Fruit fly (Drosophila melanogaster) whole organism, embryonic: Measurements from ENCODE around the gene mRpL28.

Source experiments
- CG11093 ChIP-seq: fragments of 200-800 bp; sonication (Bioruptor generic); IDR thresholded peaks from 3 replicates; pipeline ENCODE4 v1.3.6; 2022; ENCODE audit warnings: missing biosample characterization, missing genetic modification characterization
- CG11696 ChIP-seq: fragments of 200-800 bp; sonication (Bioruptor generic); IDR thresholded peaks from 2 replicates; pipeline ENCODE4 v1.3.6; 2022; ENCODE audit warnings: missing biosample characterization, missing genetic modification characterization
- CG11723 ChIP-seq: fragments of 200-800 bp; sonication (Bioruptor generic); optimal IDR thresholded peaks from 2 replicates; lab custom pipeline; 2017; ENCODE audit warnings: missing biosample characterization, mild to moderate bottlenecking, missing genetic modification characterization
- CG13775 ChIP-seq: fragments of 200-800 bp; sonication (Bioruptor generic); optimal IDR thresholded peaks from 3 replicates; lab custom pipeline; 2017; ENCODE audit warnings: missing biosample characterization, mild to moderate bottlenecking, missing genetic modification characterization
- CG14965 ChIP-seq: fragments of 200-800 bp; sonication (Bioruptor generic); optimal IDR thresholded peaks from 2 replicates; lab custom pipeline; 2016; ENCODE audit warnings: missing biosample characterization, missing genetic modification characterization, borderline replicate concordance
- CG15073 ChIP-seq: fragments of 200-800 bp; sonication (Bioruptor generic); optimal IDR thresholded peaks from 2 replicates; lab custom pipeline; 2016; ENCODE audit warnings: missing biosample characterization, missing genetic modification characterization
- CG15514 ChIP-seq: fragments of 200-800 bp; sonication (Bioruptor generic); optimal IDR thresholded peaks from 3 replicates; lab custom pipeline; 2017; ENCODE audit warnings: missing biosample characterization, missing genetic modification characterization, mild to moderate bottlenecking, moderate library complexity, missing genetic modification reagents
- CG3163 ChIP-seq: fragments of 200-800 bp; sonication (Bioruptor generic); optimal IDR thresholded peaks from 3 replicates; lab custom pipeline; 2016; ENCODE audit warnings: missing biosample characterization, missing genetic modification characterization
- CG32772 ChIP-seq: fragments of 200-800 bp; sonication (Bioruptor generic); IDR thresholded peaks from 2 replicates; pipeline ENCODE4 v1.3.6; 2022; ENCODE audit warnings: missing biosample characterization, missing genetic modification characterization
- CG42726 ChIP-seq: fragments of 200-800 bp; sonication (Bioruptor generic); IDR thresholded peaks from 2 replicates; pipeline ENCODE4 v1.3.6; 2022; ENCODE audit warnings: missing biosample characterization, missing genetic modification characterization; ENCODE audit not compliant: partially characterized antibody
- CG4328 ChIP-seq: fragments of 200-800 bp; sonication (Bioruptor generic); optimal IDR thresholded peaks from 3 replicates; lab custom pipeline; 2017; ENCODE audit warnings: missing biosample characterization, missing genetic modification reagents, missing genetic modification characterization
- CG4617 ChIP-seq: fragments of 200-800 bp; sonication (Bioruptor generic); optimal IDR thresholded peaks from 3 replicates; lab custom pipeline; 2016; ENCODE audit warnings: missing biosample characterization, missing genetic modification characterization, borderline replicate concordance
- CG5180 ChIP-seq: fragments of 200-800 bp; sonication (Bioruptor generic); optimal IDR thresholded peaks from 3 replicates; lab custom pipeline; 2017; ENCODE audit warnings: missing biosample characterization, missing genetic modification characterization, mild to moderate bottlenecking, moderate library complexity, missing genetic modification reagents
- CG6175 ChIP-seq: fragments of 200-800 bp; sonication (Bioruptor generic); IDR thresholded peaks from 3 replicates; pipeline ENCODE4 v1.3.6; 2022; ENCODE audit warnings: missing biosample characterization, missing genetic modification characterization
- CG7987 ChIP-seq: fragments of 200-800 bp; sonication (Bioruptor generic); optimal IDR thresholded peaks from 2 replicates; lab custom pipeline; 2018; ENCODE audit warnings: missing biosample characterization, mild to moderate bottlenecking, missing genetic modification characterization, moderate library complexity
- CG8359 ChIP-seq: fragments of 200-800 bp; sonication (Bioruptor generic); optimal IDR thresholded peaks from 2 replicates; lab custom pipeline; 2017; ENCODE audit warnings: missing biosample characterization, mild to moderate bottlenecking, missing genetic modification characterization, borderline replicate concordance
- CTCF ChIP-seq: fragments of 200-800 bp; sonication (Bioruptor generic); optimal IDR thresholded peaks from 2 replicates; lab custom pipeline; 2017; ENCODE audit warnings: missing biosample characterization, mild to moderate bottlenecking, missing genetic modification characterization, moderate library complexity
- ERR ChIP-seq: fragments of 200-800 bp; sonication (Bioruptor generic); optimal IDR thresholded peaks from 2 replicates; lab custom pipeline; 2016; ENCODE audit warnings: missing biosample characterization, missing genetic modification characterization
- Hr51 ChIP-seq, 2 experiments: fragments of 200-800 bp; sonication (Bioruptor generic); optimal IDR thresholded peaks; 2 replicates in 1 of 2; 3 replicates in 1 of 2; lab custom pipeline; 2016 to 2018; ENCODE audit warnings: missing biosample characterization in 2 of 2, missing genetic modification characterization in 2 of 2, mild to moderate bottlenecking in 1 of 2, moderate library complexity in 1 of 2
- Hr78 ChIP-seq, 2 experiments: fragments of 200-800 bp in 1 of 2; fragments of >200 bp in 1 of 2; sonication (Bioruptor generic) in 1 of 2; optimal IDR thresholded peaks; 2 replicates each; lab custom pipeline; 2017 to 2019; ENCODE audit warnings: missing biosample characterization in 2 of 2, missing genetic modification characterization in 2 of 2, mild to moderate bottlenecking in 1 of 2, moderate library complexity in 1 of 2
- Lpt ChIP-seq: fragments of >200 bp; optimal IDR thresholded peaks from 2 replicates; lab custom pipeline; 2018; ENCODE audit warnings: missing biosample characterization, missing genetic modification characterization
- TFAM ChIP-seq: fragments of 200-800 bp; sonication (Bioruptor generic); optimal IDR thresholded peaks from 2 replicates; lab custom pipeline; 2017; ENCODE audit warnings: missing biosample characterization, missing genetic modification characterization, inconsistent platforms
- YL-1 ChIP-seq: fragments of 200-800 bp; sonication (Bioruptor generic); optimal IDR thresholded peaks from 3 replicates; lab custom pipeline; 2017; ENCODE audit warnings: missing biosample characterization, mild to moderate bottlenecking, missing genetic modification characterization
- chm ChIP-seq: fragments of 200-800 bp; sonication (Bioruptor generic); IDR thresholded peaks from 2 replicates; pipeline ENCODE4 v1.3.6; 2022; ENCODE audit warnings: missing biosample characterization, missing genetic modification characterization
- ci ChIP-seq: fragments of 200-800 bp; sonication (Bioruptor generic); IDR thresholded peaks from 3 replicates; pipeline ENCODE4 v1.3.6; 2022; ENCODE audit warnings: missing biosample characterization, missing genetic modification characterization
- crol ChIP-seq: fragments of 200-800 bp; sonication (Bioruptor generic); IDR thresholded peaks from 2 replicates; pipeline ENCODE4 v1.3.6; 2022; ENCODE audit warnings: missing biosample characterization, missing genetic modification characterization
- cwo ChIP-seq: fragments of 200-800 bp; sonication (Bioruptor generic); optimal IDR thresholded peaks from 3 replicates; lab custom pipeline; 2017; ENCODE audit warnings: missing biosample characterization, missing genetic modification characterization, mild to moderate bottlenecking, moderate library complexity, missing genetic modification reagents
- danr ChIP-seq: fragments of 200-800 bp; sonication (Bioruptor generic); IDR thresholded peaks from 2 replicates; pipeline ENCODE4 v1.3.6; 2022; ENCODE audit warnings: missing biosample characterization, missing genetic modification characterization
- ems ChIP-seq: fragments of 200-800 bp; sonication (Bioruptor generic); optimal IDR thresholded peaks from 3 replicates; lab custom pipeline; 2016; ENCODE audit warnings: missing biosample characterization, missing genetic modification characterization
- en ChIP-seq: fragments of 200-800 bp; sonication (Bioruptor generic); optimal IDR thresholded peaks from 2 replicates; lab custom pipeline; 2016; ENCODE audit warnings: missing biosample characterization, missing genetic modification characterization
- eyg ChIP-seq: fragments of 200-800 bp; sonication (Bioruptor generic); optimal IDR thresholded peaks from 3 replicates; lab custom pipeline; 2016; ENCODE audit warnings: missing biosample characterization, missing genetic modification characterization
- gcm2 ChIP-seq: fragments of 200-800 bp; sonication (Bioruptor generic); optimal IDR thresholded peaks from 2 replicates; lab custom pipeline; 2016; ENCODE audit warnings: missing biosample characterization, missing genetic modification characterization
- gfzf ChIP-seq: fragments of 200-800 bp; sonication (Bioruptor generic); optimal IDR thresholded peaks from 2 replicates; lab custom pipeline; 2016; ENCODE audit warnings: missing biosample characterization, mild to moderate bottlenecking, missing genetic modification characterization, moderate library complexity
- inv ChIP-seq: fragments of 200-800 bp; sonication (Bioruptor generic); IDR thresholded peaks from 2 replicates; pipeline ENCODE4 v1.3.6; 2022; ENCODE audit warnings: missing biosample characterization, missing genetic modification characterization; ENCODE audit not compliant: partially characterized antibody
- ken ChIP-seq: fragments of 200-800 bp; sonication (Bioruptor generic); IDR thresholded peaks from 3 replicates; pipeline ENCODE4 v1.3.6; 2022; ENCODE audit warnings: missing biosample characterization, missing genetic modification characterization
- maf-S ChIP-seq: fragments of 200-800 bp; sonication (Bioruptor generic); optimal IDR thresholded peaks from 2 replicates; lab custom pipeline; 2016; ENCODE audit warnings: missing biosample characterization, missing genetic modification characterization
- odd ChIP-seq: fragments of 200-800 bp; sonication (Bioruptor generic); optimal IDR thresholded peaks from 2 replicates; lab custom pipeline; 2017; ENCODE audit warnings: missing biosample characterization, mild to moderate bottlenecking, missing genetic modification characterization
- peb ChIP-seq: fragments of 200-800 bp; sonication (Bioruptor generic); IDR thresholded peaks from 2 replicates; pipeline ENCODE4 v1.3.6; 2022; ENCODE audit warnings: missing biosample characterization, missing genetic modification characterization
- sisA ChIP-seq: fragments of 200-800 bp; sonication (Bioruptor generic); IDR thresholded peaks from 2 replicates; pipeline ENCODE4 v1.3.6; 2022; ENCODE audit warnings: missing biosample characterization, missing genetic modification characterization
- slbo ChIP-seq: fragments of 200-800 bp; sonication (Bioruptor generic); IDR thresholded peaks from 2 replicates; pipeline ENCODE4 v1.3.6; 2022; ENCODE audit warnings: missing biosample characterization, missing genetic modification characterization
- so ChIP-seq: fragments of 200-800 bp; sonication (Bioruptor generic); IDR thresholded peaks from 3 replicates; pipeline ENCODE4 v1.3.6; 2022; ENCODE audit warnings: missing biosample characterization, missing genetic modification characterization
- sr ChIP-seq: fragments of 200-800 bp; sonication (Bioruptor generic); IDR thresholded peaks from 3 replicates; pipeline ENCODE4 v1.3.6; 2022; ENCODE audit warnings: missing biosample characterization, missing genetic modification characterization
- tio ChIP-seq: fragments of 200-800 bp; sonication (Bioruptor generic); optimal IDR thresholded peaks from 2 replicates; lab custom pipeline; 2017; ENCODE audit warnings: missing biosample characterization, missing genetic modification characterization, inconsistent platforms

The mRpL28 gene

DNA sequence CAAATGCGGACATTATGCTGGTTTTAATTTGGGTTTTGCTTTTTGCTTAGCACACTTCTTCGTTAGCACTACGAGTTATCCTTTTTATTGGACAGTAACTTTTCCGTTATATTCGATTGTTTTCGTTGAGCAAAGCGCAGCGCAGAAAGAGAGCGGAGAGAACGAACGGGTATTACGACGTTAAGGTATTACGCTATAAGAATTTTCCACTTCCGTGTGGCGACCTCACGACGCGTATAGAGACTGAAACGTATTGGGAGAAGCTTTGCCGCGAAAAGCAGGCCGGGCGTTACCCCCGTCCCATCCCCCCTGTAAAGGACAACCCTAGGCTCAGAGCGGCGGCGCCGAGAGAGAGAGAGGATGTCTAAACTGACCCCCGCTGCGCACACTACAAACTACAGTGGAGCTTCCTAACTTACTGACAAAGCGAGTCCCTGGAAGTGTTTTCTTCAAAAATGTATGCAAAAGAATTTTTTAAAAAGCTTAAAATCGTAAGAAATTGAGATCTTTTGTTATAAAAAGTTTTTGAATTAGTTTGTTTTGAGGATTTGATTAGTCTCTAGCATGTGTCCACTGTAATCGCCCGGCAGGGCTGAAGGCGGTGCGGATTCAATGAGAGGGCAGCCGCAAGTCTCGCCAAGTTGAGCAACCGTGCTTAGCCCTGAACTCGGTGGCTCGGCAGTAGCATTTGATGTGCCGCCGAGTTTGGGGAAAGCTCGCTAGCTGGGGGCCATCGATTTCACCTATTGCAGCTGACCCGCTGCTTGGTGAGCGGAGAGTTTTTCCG lies 31.1 kb downstream of the mRpL28 start (continued):
- TF ChIP-seq YL-1 (GFP tag; lab: Kevin White, UChicago), result peak; percentile 60
- TF ChIP-seq tio (GFP tag; lab: Kevin White, UChicago), result no peak
- TF ChIP-seq CG13775 (GFP tag; lab: Kevin White, UChicago), result peak; percentile 88
- peak; percentile 81 for TF ChIP-seq en (GFP tag; lab: Kevin White, UChicago)
- TF ChIP-seq ci (GFP tag; lab: Robert Waterston, UW), result peak; percentile 97
- TF ChIP-seq ken (GFP tag; lab: Robert Waterston, UW), result peak; percentile 95
- TF ChIP-seq maf-S (GFP tag; lab: Kevin White, UChicago), result peak; percentile 93
- TF ChIP-seq cwo (GFP tag; lab: Kevin White, UChicago), result peak; percentile 95
- TF ChIP-seq sisA (GFP tag; lab: Robert Waterston, UW), result peak; percentile 97
- TF ChIP-seq peb (GFP tag; lab: Robert Waterston, UW), result peak; percentile 94
- peak; percentile 93 for TF ChIP-seq eyg (GFP tag; lab: Kevin White, UChicago)
- no peak for TF ChIP-seq Lpt (GFP tag; lab: Kevin White, UChicago)
- TF ChIP-seq so (GFP tag; lab: Robert Waterston, UW), result peak; percentile 96
- TF ChIP-seq odd, result peak; percentile 88
- TF ChIP-seq CTCF (GFP tag; lab: Kevin White, UChicago), result peak; percentile 33
- peak; percentile 71 for TF ChIP-seq CG8359 (GFP tag; lab: Kevin White, UChicago)
- peak; percentile 94 for TF ChIP-seq ems (GFP tag; lab: Kevin White, UChicago)
- peak; percentile 93 for TF ChIP-seq CG6175 (GFP tag; lab: Robert Waterston, UW)
- no peak for TF ChIP-seq Hr78 (GFP tag; optimal IDR thresholded peaks at IDR 0.05; lab: Kevin White, UChicago)
- TF ChIP-seq CG4328, result peak; percentile 87
- peak; percentile 96 for TF ChIP-seq CG32772 (GFP tag; lab: Robert Waterston, UW)
- peak; percentile 89 for TF ChIP-seq CG7987 (GFP tag; lab: Kevin White, UChicago)
- peak; percentile 78 for TF ChIP-seq CG3163
- TF ChIP-seq CG42726 (GFP tag; lab: Robert Waterston, UW), result no peak
- TF ChIP-seq ERR (GFP tag; lab: Kevin White, UChicago), result peak; percentile 95
- TF ChIP-seq inv (GFP tag; lab: Robert Waterston, UW), result no peak
- TF ChIP-seq CG11723 (GFP tag; lab: Kevin White, UChicago), result peak; percentile 87
- peak; percentile 98 for TF ChIP-seq slbo (GFP tag; lab: Robert Waterston, UW)
- peak; percentile 62 for TF ChIP-seq sr (GFP tag; lab: Robert Waterston, UW)
- peak; percentile 83 for TF ChIP-seq CG5180 (GFP tag; lab: Kevin White, UChicago)
- peak; percentile 11 for TF ChIP-seq gfzf (GFP tag; lab: Kevin White, UChicago)
- peak; percentile 74 for TF ChIP-seq CG14965 (GFP tag; lab: Kevin White, UChicago)
- peak; percentile 92; the same call in 2 of the 3 replicates for TF ChIP-seq CG11093 (GFP tag; lab: Robert Waterston, UW)
- peak; percentile 74 for TF ChIP-seq CG15073 (GFP tag; lab: Kevin White, UChicago)
- peak; percentile 92 to 93 for TF ChIP-seq Hr51 (GFP tag; optimal IDR thresholded peaks at IDR 0.05; lab: Kevin White, UChicago)
- peak; percentile 93 for TF ChIP-seq gcm2 (GFP tag; lab: Kevin White, UChicago)
- TF ChIP-seq CG4617 (GFP tag; lab: Kevin White, UChicago), result peak; percentile 78
- TF ChIP-seq chm, result peak; percentile 94
- peak; percentile 90 for TF ChIP-seq danr (GFP tag; lab: Robert Waterston, UW)
- peak; percentile 44 for TF ChIP-seq TFAM (GFP tag; lab: Kevin White, UChicago)
- peak; percentile 92 for TF ChIP-seq CG15514 (GFP tag; lab: Kevin White, UChicago)
- TF ChIP-seq CG11696, result peak; percentile 85
- peak; percentile 78 for TF ChIP-seq crol
